Worm (Caenorhabditis elegans): Measurements from ENCODE around the gene K07E3.1.

The K07E3.1 gene

ce11 chrX:8156502-8156901 lies 46.3 kb downstream of the K07E3.1 start:
- TF ChIP-seq unc-62 (GFP tag; optimal IDR thresholded peaks at IDR 0.05): no peak

- TF ChIP-seq unc-62 (GFP tag; optimal IDR thresholded peaks at IDR 0.05): no peak
These were observed 46.9 kb downstream of the K07E3.1 start for ce11 chrX:8157132-8157531.

- no peak for TF ChIP-seq unc-62 (GFP tag; optimal IDR thresholded peaks at IDR 0.05)
These were observed 49.0 kb downstream of the K07E3.1 start, which contains the start of gene hil-3 for ce11 chrX:8158975-8159813. hil-3 (plus strand) TSS chrX:8159169.

ce11 chrX:8160016-8160415 lies 49.8 kb downstream of the K07E3.1 start:
- TF ChIP-seq unc-62 (GFP tag; optimal IDR thresholded peaks at IDR 0.05): no peak

- TF ChIP-seq unc-62 (GFP tag; optimal IDR thresholded peaks at IDR 0.05): no peak
These were observed 52.6 kb downstream of the K07E3.1 start, which contains the start of gene F22F1.3 for ce11 chrX:8162793-8163192. F22F1.3 (minus strand) TSS chrX:8163073.

- TF ChIP-seq unc-62 (GFP tag; optimal IDR thresholded peaks at IDR 0.05): no peak
These were observed 53.3 kb downstream of the K07E3.1 start for ce11 chrX:8163555-8163954.
